Worm (Caenorhabditis elegans) whole organism, L1 larva: Measurements from ENCODE around the gene F26A1.4.
A peak's percentile ranks its signal among the peaks of the same experiment; 100 is the strongest.

ENCODE experiments used
- C04F5.9 ChIP-seq: sonication (generic microtip); optimal IDR thresholded peaks from 2 replicates; lab custom pipeline; 2016; ENCODE audit warnings: missing genetic modification characterization, missing compliant biosample characterization
- blmp-1 ChIP-seq: fragments of 150-350 bp; optimal IDR thresholded peaks from 2 replicates; lab custom pipeline; 2014; ENCODE audit warnings: missing biosample characterization, missing genetic modification characterization
- ceh-90 ChIP-seq: sonication (generic microtip); optimal IDR thresholded peaks from 2 replicates; lab custom pipeline; 2016; ENCODE audit warnings: missing genetic modification characterization, missing compliant biosample characterization
- dpl-1 ChIP-seq, 3 experiments: fragments of 150-350 bp in 2 of 3; sonication (generic microtip) in 1 of 3; optimal IDR thresholded peaks; 2 replicates each; lab custom pipeline; 2014 to 2017; ENCODE audit warnings: missing biosample characterization in 3 of 3, missing genetic modification characterization in 3 of 3, missing genetic modification reagents in 3 of 3
- dsc-1 ChIP-seq: sonication (generic microtip); optimal IDR thresholded peaks from 2 replicates; lab custom pipeline; 2016; ENCODE audit warnings: mild to moderate bottlenecking, missing genetic modification characterization, missing compliant biosample characterization
- efl-1 ChIP-seq, 4 experiments: fragments of 150-350 bp; optimal IDR thresholded peaks in 3 of 4; peaks in 1 of 4; 1 replicate in 1 of 4; 2 replicates in 3 of 4; lab custom pipeline; 2014; ENCODE audit warnings: missing biosample characterization in 2 of 4, missing genetic modification characterization in 2 of 4, missing genetic modification reagents in 2 of 4
- egl-27 ChIP-seq, 2 experiments: fragments of 150-350 bp in 1 of 2; sonication (generic microtip); optimal IDR thresholded peaks; 3 replicates each; lab custom pipeline; 2017 to 2018; ENCODE audit warnings: missing biosample characterization in 2 of 2, missing genetic modification characterization in 2 of 2, missing genetic modification reagents in 2 of 2
- elt-3 ChIP-seq, 6 experiments: fragments of 150-350 bp in 1 of 6; sonication (generic microtip); optimal IDR thresholded peaks; 2 replicates each; lab custom pipeline; 2017 to 2018; ENCODE audit warnings: missing biosample characterization in 6 of 6, missing genetic modification characterization in 6 of 6, inconsistent platforms in 1 of 6
- grh-1 ChIP-seq: fragments of 200-800 bp; sonication (Bioruptor generic); IDR thresholded peaks from 2 replicates; pipeline ENCODE4 v1.3.6; 2022; ENCODE audit warnings: missing genetic modification reagents, missing genetic modification characterization, missing compliant biosample characterization
- hlh-17 ChIP-seq: fragments of 200-800 bp; sonication (Bioruptor generic); optimal IDR thresholded peaks from 2 replicates; lab custom pipeline; 2018; ENCODE audit warnings: missing genetic modification characterization, mild to moderate bottlenecking, missing compliant biosample characterization, moderate library complexity, borderline replicate concordance
- irx-1 ChIP-seq: sonication (generic microtip); optimal IDR thresholded peaks from 2 replicates; lab custom pipeline; 2016; ENCODE audit warnings: missing genetic modification characterization, missing compliant biosample characterization
- lin-13 ChIP-seq: fragments of 150-350 bp; optimal IDR thresholded peaks from 2 replicates; lab custom pipeline; 2014; ENCODE audit warnings: missing biosample characterization, missing genetic modification reagents, missing genetic modification characterization
- lin-14 ChIP-seq: fragments of 200-800 bp; sonication (Bioruptor generic); optimal IDR thresholded peaks from 2 replicates; lab custom pipeline; 2018; ENCODE audit warnings: mild to moderate bottlenecking, missing genetic modification characterization, moderate library complexity, missing compliant biosample characterization
- lir-3 ChIP-seq: sonication (generic microtip); optimal IDR thresholded peaks from 2 replicates; lab custom pipeline; 2016; ENCODE audit warnings: mild to moderate bottlenecking, missing genetic modification characterization, moderate library complexity, missing compliant biosample characterization; ENCODE audit not compliant: poor library complexity
- lsy-2 ChIP-seq, 2 experiments: fragments of 150-350 bp; optimal IDR thresholded peaks; 2 replicates each; lab custom pipeline; 2014; ENCODE audit warnings: missing biosample characterization in 2 of 2, missing genetic modification characterization in 2 of 2
- mep-1 ChIP-seq: fragments of 150-350 bp; optimal IDR thresholded peaks from 2 replicates; lab custom pipeline; 2014; ENCODE audit warnings: missing biosample characterization, missing genetic modification characterization
- nhr-11 ChIP-seq: fragments of 150-350 bp; optimal IDR thresholded peaks from 2 replicates; lab custom pipeline; 2014; ENCODE audit warnings: missing biosample characterization, missing genetic modification characterization
- nhr-20 ChIP-seq: sonication (generic microtip); optimal IDR thresholded peaks from 2 replicates; lab custom pipeline; 2016; ENCODE audit warnings: mild to moderate bottlenecking, missing genetic modification characterization, missing compliant biosample characterization
- nhr-47 ChIP-seq: sonication (generic microtip); optimal IDR thresholded peaks from 2 replicates; lab custom pipeline; 2016; ENCODE audit warnings: mild to moderate bottlenecking, missing genetic modification characterization, moderate library complexity, missing compliant biosample characterization
- nhr-71 ChIP-seq: sonication (generic microtip); optimal IDR thresholded peaks from 2 replicates; lab custom pipeline; 2016; ENCODE audit warnings: mild to moderate bottlenecking, missing genetic modification characterization, moderate library complexity, missing compliant biosample characterization
- nhr-90 ChIP-seq: sonication (generic microtip); optimal IDR thresholded peaks from 2 replicates; lab custom pipeline; 2016; ENCODE audit warnings: mild to moderate bottlenecking, missing genetic modification characterization, missing compliant biosample characterization; ENCODE audit not compliant: poor library complexity
- pag-3 ChIP-seq: sonication (generic microtip); optimal IDR thresholded peaks from 2 replicates; lab custom pipeline; 2017; ENCODE audit warnings: missing genetic modification characterization, mild to moderate bottlenecking, missing compliant biosample characterization, antibody characterized with exemption, borderline replicate concordance; ENCODE audit not compliant: insufficient read depth
- rnt-1 ChIP-seq: sonication (generic microtip); optimal IDR thresholded peaks from 2 replicates; lab custom pipeline; 2016; ENCODE audit warnings: mild to moderate bottlenecking, missing genetic modification characterization, moderate library complexity, missing compliant biosample characterization
- snu-23 ChIP-seq: sonication (generic microtip); optimal IDR thresholded peaks from 2 replicates; lab custom pipeline; 2016; ENCODE audit warnings: missing genetic modification characterization, missing compliant biosample characterization
- swsn-7 ChIP-seq: sonication (generic microtip); optimal IDR thresholded peaks from 2 replicates; lab custom pipeline; 2016; ENCODE audit warnings: missing genetic modification characterization, missing compliant biosample characterization
- tbx-2 ChIP-seq: sonication (generic microtip); optimal IDR thresholded peaks from 2 replicates; lab custom pipeline; 2016; ENCODE audit warnings: missing genetic modification characterization, missing compliant biosample characterization
- vab-15 ChIP-seq: sonication (generic microtip); optimal IDR thresholded peaks from 2 replicates; lab custom pipeline; 2017; ENCODE audit warnings: missing genotype, mild to moderate bottlenecking, missing genetic modification characterization, missing compliant biosample characterization
- zip-4 ChIP-seq: fragments of 200-800 bp; sonication (Bioruptor generic); optimal IDR thresholded peaks from 2 replicates; lab custom pipeline; 2018; ENCODE audit warnings: mild to moderate bottlenecking, missing genetic modification characterization, moderate library complexity, missing compliant biosample characterization
- ztf-11 ChIP-seq, 2 experiments: sonication (generic microtip); optimal IDR thresholded peaks; 2 replicates each; lab custom pipeline; 2016 to 2017; ENCODE audit warnings: missing genetic modification characterization in 2 of 2, missing biosample characterization in 1 of 2, missing compliant biosample characterization in 1 of 2

F26A1.4 gene

DNA sequence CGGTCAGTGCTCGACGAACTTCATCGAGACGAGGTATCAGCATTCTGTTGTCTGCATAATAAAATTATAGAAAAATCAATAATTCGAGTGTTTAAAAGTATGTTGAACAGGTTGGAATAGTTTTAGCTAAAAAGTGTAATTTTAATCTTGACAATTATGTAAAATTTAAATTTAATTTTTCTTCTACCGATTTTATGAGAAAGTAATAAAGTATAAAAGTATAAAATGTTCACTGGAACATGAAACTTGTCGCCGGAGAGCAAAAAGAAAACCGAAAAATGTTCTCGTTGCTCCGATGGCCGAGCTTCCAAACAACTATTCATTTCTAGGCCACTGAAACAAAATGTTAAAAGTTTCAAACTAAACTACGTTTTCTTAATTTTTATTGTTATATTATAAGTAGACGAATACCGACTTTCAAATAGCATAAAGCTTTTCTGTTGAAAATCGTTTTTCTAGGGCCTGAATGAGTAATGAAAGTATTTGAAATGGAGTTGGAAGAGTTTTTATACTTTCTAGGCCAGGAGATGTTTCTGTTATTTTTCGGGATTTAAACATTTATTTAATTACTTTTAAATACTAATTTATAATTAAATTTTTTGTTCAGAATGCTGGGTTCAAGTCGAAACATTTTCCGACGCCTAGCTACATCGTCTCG lies 44.5 kb downstream of the F26A1.4 start, which contains the start of the genes C35D10.10 and C35D10.5:
C35D10.10 (minus strand) TSS at position 51 of the 658 bp plus-strand sequence.
C35D10.5 (plus strand) TSS at position 608 of the 658 bp plus-strand sequence.
- TF ChIP-seq swsn-7 (tag; lab: Kevin White, UChicago) (no peak), lsy-2 (tag; optimal IDR thresholded peaks at IDR 0.05; lab: Kevin White, UChicago) (peak in 1 of 2 experiments; percentile 35), ztf-11 (tag; optimal IDR thresholded peaks at IDR 0.05; lab: Kevin White, UChicago) (peak in 1 of 2 experiments; percentile 39), grh-1 (GFP tag; lab: Robert Waterston, UW) (no peak), dpl-1 (GFP tag; optimal IDR thresholded peaks at IDR 0.05; lab: Kevin White, UChicago) (peak in 2 of 3 experiments; percentile 4 to 17), irx-1 (peak; percentile 33), lin-14 (GFP tag; lab: Kevin White, UChicago) (no peak), nhr-90 (tag; lab: Kevin White, UChicago) (peak; percentile 48), snu-23 (GFP tag; lab: Kevin White, UChicago) (peak; percentile 4), nhr-47 (tag; lab: Kevin White, UChicago) (peak; percentile 42), rnt-1 (tag; lab: Kevin White, UChicago) (peak; percentile 8), pag-3 (tag; lab: Kevin White, UChicago) (no peak), tbx-2 (tag; lab: Kevin White, UChicago) (peak; percentile 20), lir-3 (tag; lab: Kevin White, UChicago) (peak; percentile 62), nhr-71 (peak; percentile 34), dsc-1 (tag; lab: Kevin White, UChicago) (peak; percentile 7), mep-1 (tag; lab: Kevin White, UChicago) (no peak), ceh-90 (tag; lab: Kevin White, UChicago) (peak; percentile 81), nhr-20 (tag; lab: Kevin White, UChicago) (peak; percentile 12), efl-1 (optimal IDR thresholded peaks at IDR 0.05; lab: Kevin White, UChicago) (no peak), efl-1 (GFP tag; optimal IDR thresholded peaks at IDR 0.05 in 1 of 2; lab: Kevin White, UChicago) (peak in 1 of 2 experiments; percentile 27)
- TF ChIP-seq, all 84 proteins: peak for 15

DNA sequence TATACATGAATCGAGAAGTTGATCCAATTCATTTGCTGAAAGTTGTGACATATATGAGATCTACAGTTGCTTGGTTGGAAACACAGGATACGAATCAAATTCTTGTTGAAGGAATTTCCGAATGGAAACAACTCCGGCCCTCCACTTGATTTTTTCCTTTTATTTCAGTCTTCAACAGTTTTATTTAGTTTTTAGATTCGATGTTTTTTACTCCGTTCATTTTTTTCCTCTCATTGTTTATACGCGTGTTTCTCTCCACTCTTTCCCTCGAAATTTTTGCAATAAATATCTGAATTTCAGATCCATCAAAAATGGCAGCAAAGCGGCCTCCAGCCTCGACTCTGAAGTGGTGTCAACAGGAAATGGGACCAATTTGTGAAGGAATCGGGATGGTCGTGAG lies 45.8 kb downstream of the F26A1.4 start, which contains the start of gene coq-8:
coq-8 (plus strand) TSS at position 301 of the 400 bp plus-strand sequence.
- no peak for TF ChIP-seq vab-15
- no peak for TF ChIP-seq zip-4

ce11 chrIII:4866762-4867161 lies 49.4 kb downstream of the F26A1.4 start, which contains the start of gene C35D10.17:
C35D10.17 (plus strand) TSS chrIII:4867062.
- TF ChIP-seq egl-27 (tag; optimal IDR thresholded peaks at IDR 0.05; lab: Kevin White, UChicago) (no peak), C04F5.9 (tag; lab: Kevin White, UChicago) (no peak), lin-14 (GFP tag; lab: Kevin White, UChicago) (no peak), vab-15 (no peak)

DNA sequence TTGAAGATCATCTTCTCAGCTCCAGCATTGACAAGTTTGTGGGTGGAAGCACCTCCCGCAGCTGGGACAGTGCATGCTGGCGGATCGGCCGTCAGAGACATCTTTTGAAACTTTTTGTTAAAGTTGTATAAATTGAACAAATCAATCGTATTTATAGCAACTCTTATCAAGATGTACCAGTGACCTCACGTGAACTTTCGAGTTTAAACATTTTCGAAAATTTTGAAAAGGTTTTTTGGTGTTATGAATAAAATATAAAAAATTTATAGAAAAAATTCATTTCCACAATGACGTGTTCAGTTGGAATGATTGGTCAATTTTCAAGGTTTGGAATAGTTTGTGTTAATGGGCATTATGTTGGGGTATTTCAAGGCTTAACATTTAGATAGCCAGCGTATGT lies 51.3 kb downstream of the F26A1.4 start, which contains the start of the genes msd-4 and C35D10.3:
msd-4 (minus strand) TSS at position 101 of the 400 bp plus-strand sequence.
C35D10.3 (plus strand) TSS at position 279 of the 400 bp plus-strand sequence.
- TF ChIP-seq lin-13 (GFP tag; lab: Kevin White, UChicago) (no peak), dpl-1 (GFP tag; optimal IDR thresholded peaks at IDR 0.05; lab: Kevin White, UChicago) (no peak), blmp-1 (no peak), nhr-11 (no peak), elt-3 (tag; optimal IDR thresholded peaks at IDR 0.05; lab: Kevin White, UChicago) (no peak), tbx-2 (tag; lab: Kevin White, UChicago) (no peak), hlh-17 (GFP tag; lab: Kevin White, UChicago) (no peak), lir-3 (tag; lab: Kevin White, UChicago) (no peak), mep-1 (tag; lab: Kevin White, UChicago) (no peak)
